Fruit fly (Drosophila melanogaster) whole organism: ENCODE measurements around the gene Nep2.
A peak's percentile ranks its signal among the peaks of the same experiment; 100 is the strongest.

Source experiments
- CG8478 ChIP-seq: fragments of >200 bp; optimal IDR thresholded peaks from 2 replicates; lab custom pipeline; 2018; ENCODE audit warnings: inconsistent platforms
- Dll ChIP-seq: fragments of >200 bp; optimal IDR thresholded peaks from 2 replicates; lab custom pipeline; 2017
- EcR ChIP-seq, 2 experiments: fragments of >200 bp; optimal IDR thresholded peaks; 2 replicates each; lab custom pipeline; 2017; ENCODE audit warnings: missing biosample characterization in 2 of 2, missing genetic modification characterization in 2 of 2, missing genetic modification reagents in 2 of 2
- pan ChIP-seq: fragments of >200 bp; optimal IDR thresholded peaks from 2 replicates; lab custom pipeline; 2017
- psq ChIP-seq: fragments of >200 bp; optimal IDR thresholded peaks from 2 replicates; lab custom pipeline; 2017
- usp ChIP-seq: fragments of >200 bp; optimal IDR thresholded peaks from 2 replicates; lab custom pipeline; 2017; ENCODE audit warnings: missing biosample characterization, missing genetic modification characterization, mixed read lengths

The Nep2 gene

dm6 chr3R:4725349-4725748, 6.3 kb downstream of the Nep2 start:
- TF ChIP-seq CG8478 (lab: Kevin White, UChicago) (no peak), EcR (GFP tag; optimal IDR thresholded peaks at IDR 0.05; lab: Kevin White, UChicago) (peak in 1 of 2 experiments; percentile 62)

dm6 chr3R:4724323-4724832, 7.3 kb downstream of the Nep2 start:
- TF ChIP-seq psq = no peak

dm6 chr3R:4717586-4717985, 14.1 kb downstream of the Nep2 start:
- TF ChIP-seq usp = no peak
- TF ChIP-seq psq = no peak
- TF ChIP-seq Dll (lab: Kevin White, UChicago) = no peak
- TF ChIP-seq CG8478 (lab: Kevin White, UChicago) = no peak
- TF ChIP-seq pan (lab: Kevin White, UChicago) = no peak
- no peak for TF ChIP-seq EcR (GFP tag; optimal IDR thresholded peaks at IDR 0.05; lab: Kevin White, UChicago)

DNA sequence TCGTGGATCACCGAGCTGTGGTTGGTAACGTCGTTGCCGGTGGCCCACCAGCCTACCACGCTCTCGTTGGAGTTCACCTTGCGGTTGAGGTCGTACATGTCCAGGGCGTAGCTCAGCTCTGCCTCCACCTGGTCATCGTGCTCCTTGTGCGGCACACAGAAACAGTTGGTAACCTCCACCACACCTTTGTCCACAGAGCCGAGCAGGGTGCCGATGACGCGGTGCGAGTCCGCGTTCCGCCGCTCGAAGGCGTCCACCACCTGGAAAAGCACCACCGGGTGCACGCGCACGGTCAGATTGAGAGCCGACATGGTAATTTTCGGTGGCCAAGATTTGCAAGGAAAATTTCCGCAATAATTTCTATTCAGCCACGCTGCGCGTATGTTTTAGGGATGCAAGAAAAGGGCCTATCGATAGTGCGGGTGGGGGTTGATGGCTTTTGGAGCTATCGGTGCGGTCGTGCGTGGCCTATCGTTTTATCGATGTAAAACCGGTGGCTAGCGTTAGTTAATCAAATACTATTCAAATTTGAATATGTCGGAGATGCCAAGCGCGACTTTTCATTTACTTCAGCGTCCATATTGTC, 17.8 kb downstream of the Nep2 start, which contains the start of gene eIF3f1:
Gene eIF3f1, minus strand, starts transcription at position 408 of the 586 bp plus-strand sequence.
- TF ChIP-seq psq (no peak), pan (lab: Kevin White, UChicago) (no peak), EcR (GFP tag; optimal IDR thresholded peaks at IDR 0.05; lab: Kevin White, UChicago) (no peak), Dll (lab: Kevin White, UChicago) (no peak), CG8478 (lab: Kevin White, UChicago) (no peak), usp (no peak)

- TF ChIP-seq CG8478 (lab: Kevin White, UChicago) (no peak), Dll (lab: Kevin White, UChicago) (no peak), EcR (GFP tag; optimal IDR thresholded peaks at IDR 0.05; lab: Kevin White, UChicago) (no peak), pan (lab: Kevin White, UChicago) (no peak), psq (no peak)
Observed at dm6 chr3R:4712063-4712462, 19.6 kb downstream of the Nep2 start.

DNA sequence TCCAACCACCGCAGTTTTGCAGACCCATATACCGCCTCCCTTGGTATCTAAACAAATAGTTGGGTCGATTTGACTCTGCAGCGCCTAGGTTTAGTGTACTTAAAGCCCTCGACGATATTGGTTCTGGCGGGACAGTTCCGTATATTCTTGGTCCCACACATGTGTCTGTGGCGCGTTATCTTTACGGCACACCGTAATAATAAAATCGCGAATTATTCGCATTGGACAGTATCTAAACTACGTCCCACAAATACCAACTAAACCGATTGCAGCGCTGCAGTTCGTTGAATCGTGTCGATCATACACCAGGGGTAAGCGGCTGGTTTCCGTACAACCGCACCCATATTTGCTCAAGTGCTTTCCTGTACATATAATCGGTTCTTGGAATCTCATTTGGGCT, 25.6 kb downstream of the Nep2 start:
- TF ChIP-seq usp (no peak), EcR (GFP tag; optimal IDR thresholded peaks at IDR 0.05; lab: Kevin White, UChicago) (no peak), pan (lab: Kevin White, UChicago) (no peak), psq (no peak), CG8478 (lab: Kevin White, UChicago) (no peak), Dll (lab: Kevin White, UChicago) (no peak)

DNA sequence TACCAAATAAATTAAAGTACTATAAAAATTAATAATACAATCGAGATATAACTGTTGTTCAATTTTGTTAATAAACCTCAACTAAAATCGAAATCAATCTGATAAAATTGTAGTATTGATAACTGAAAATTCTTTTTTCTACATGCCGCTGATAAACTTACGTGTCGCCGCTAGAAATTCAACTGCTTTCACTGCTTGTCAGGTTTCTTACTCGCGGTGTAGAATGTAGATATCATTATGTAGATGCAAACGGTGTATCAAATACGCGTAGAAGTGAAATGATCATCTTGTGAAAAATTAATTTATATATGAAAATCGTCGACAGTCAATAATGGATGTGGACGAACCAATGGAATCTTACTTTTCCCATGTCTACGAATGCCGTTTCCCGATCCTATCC, 26.5 kb downstream of the Nep2 start:
- no peak for TF ChIP-seq psq
- TF ChIP-seq Dll (lab: Kevin White, UChicago) = no peak
- no peak for TF ChIP-seq EcR (GFP tag; optimal IDR thresholded peaks at IDR 0.05; lab: Kevin White, UChicago)
- TF ChIP-seq pan (lab: Kevin White, UChicago) = no peak
- no peak for TF ChIP-seq usp
- TF ChIP-seq CG8478 (lab: Kevin White, UChicago) = no peak

- TF ChIP-seq CG8478 (lab: Kevin White, UChicago) (no peak), pan (lab: Kevin White, UChicago) (no peak), psq (no peak), EcR (GFP tag; optimal IDR thresholded peaks at IDR 0.05; lab: Kevin White, UChicago) (no peak), usp (no peak), Dll (lab: Kevin White, UChicago) (no peak)
Observed at dm6 chr3R:4694805-4695204, 36.9 kb downstream of the Nep2 start.

DNA sequence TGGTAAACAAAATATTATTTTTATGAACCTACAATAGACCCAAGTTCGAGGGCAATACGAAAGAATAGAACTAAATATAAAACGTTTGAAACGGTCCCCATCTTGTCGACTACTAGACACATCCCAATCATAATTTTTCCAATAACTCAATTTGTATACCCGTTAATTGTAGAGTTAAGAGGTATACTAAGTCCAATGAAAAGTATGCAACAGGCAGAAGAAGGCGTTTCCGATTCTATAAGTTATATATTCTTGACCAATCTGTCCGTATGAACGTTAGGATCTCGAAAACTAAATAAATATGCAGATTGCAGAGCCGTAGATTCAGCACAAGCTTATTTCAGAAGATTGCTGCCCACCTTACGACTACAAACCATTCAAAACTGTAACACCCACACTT, 41.2 kb downstream of the Nep2 start, which contains the start of gene CG33927:
Gene CG33927, minus strand, starts transcription at position 101 of the 400 bp plus-strand sequence.
- TF ChIP-seq EcR (GFP tag; optimal IDR thresholded peaks at IDR 0.05; lab: Kevin White, UChicago) (no peak), Dll (lab: Kevin White, UChicago) (no peak), psq (no peak), CG8478 (lab: Kevin White, UChicago) (no peak), pan (lab: Kevin White, UChicago) (no peak), usp (no peak)

- TF ChIP-seq Dll (lab: Kevin White, UChicago) (no peak), pan (lab: Kevin White, UChicago) (no peak), EcR (GFP tag; optimal IDR thresholded peaks at IDR 0.05; lab: Kevin White, UChicago) (no peak), CG8478 (lab: Kevin White, UChicago) (no peak), psq (no peak), usp (no peak)
Observed at dm6 chr3R:4687207-4687606, 44.5 kb downstream of the Nep2 start.

dm6 chr3R:4678362-4678761, 53.3 kb downstream of the Nep2 start:
- no peak for TF ChIP-seq pan (lab: Kevin White, UChicago)
- no peak for TF ChIP-seq usp
- TF ChIP-seq EcR (GFP tag; optimal IDR thresholded peaks at IDR 0.05; lab: Kevin White, UChicago) = no peak
- no peak for TF ChIP-seq CG8478 (lab: Kevin White, UChicago)
- TF ChIP-seq psq = no peak
- TF ChIP-seq Dll (lab: Kevin White, UChicago) = no peak

dm6 chr3R:4676981-4677665, 54.6 kb downstream of the Nep2 start:
- peak in 1 of 2 experiments; percentile 51 for TF ChIP-seq EcR (GFP tag; optimal IDR thresholded peaks at IDR 0.05; lab: Kevin White, UChicago)
- TF ChIP-seq Dll (lab: Kevin White, UChicago) = no peak
